Fruit fly (Drosophila melanogaster): Measurements from ENCODE around the gene Rtnl1.

- TF ChIP-seq EcR (GFP tag; optimal IDR thresholded peaks at IDR 0.05) (no peak), psq (optimal IDR thresholded peaks at IDR 0.05) (no peak), pan (optimal IDR thresholded peaks at IDR 0.05) (no peak), Dll (optimal IDR thresholded peaks at IDR 0.05) (no peak), CG8478 (optimal IDR thresholded peaks at IDR 0.05) (no peak)
Measured at dm6 chr2L:4965923-4966322, 43.6 kb downstream of the Rtnl1 start.
